Worm (Caenorhabditis elegans) whole organism, L2 larva: ENCODE measurements around the gene F22E5.22.

Experiments used
- dmd-4 ChIP-seq: sonication (generic microtip); optimal IDR thresholded peaks from 2 replicates; lab custom pipeline; 2017; ENCODE audit warnings: missing biosample characterization, missing genetic modification characterization
- lin-39 ChIP-seq: fragments of 150-350 bp; optimal IDR thresholded peaks from 2 replicates; lab custom pipeline; 2014; ENCODE audit warnings: missing biosample characterization, missing genetic modification reagents, missing genetic modification characterization
- nhr-237 ChIP-seq: fragments of 150-350 bp; optimal IDR thresholded peaks from 2 replicates; lab custom pipeline; 2014; ENCODE audit warnings: missing biosample characterization, missing genetic modification characterization
- skn-1 ChIP-seq: sonication (generic microtip); optimal IDR thresholded peaks from 2 replicates; lab custom pipeline; 2017; ENCODE audit warnings: missing biosample characterization, missing genetic modification characterization

DNA sequence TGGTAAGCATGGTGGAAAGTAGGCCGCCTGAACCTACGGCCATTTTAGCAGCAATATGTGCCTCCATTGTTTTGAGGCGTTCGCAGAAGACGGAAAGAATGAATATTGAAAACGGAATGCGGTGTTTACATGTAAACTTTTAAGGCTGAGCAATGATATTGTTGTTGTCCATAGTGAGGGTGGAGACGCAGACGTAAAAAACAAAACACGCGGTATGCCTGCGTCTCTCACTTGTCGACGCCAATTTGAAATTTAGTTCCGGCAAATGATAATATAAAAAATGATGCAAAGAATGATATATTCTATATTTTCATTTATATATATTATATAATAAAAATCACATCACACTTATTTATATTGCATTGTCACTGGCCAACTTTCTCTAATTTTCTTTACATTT is 42.2 kb downstream of the F22E5.22 start, which contains the start of gene Y47G7B.2:
- TF ChIP-seq dmd-4 (tag; lab: Kevin White, UChicago) (no peak), skn-1 (tag; lab: Kevin White, UChicago) (no peak), nhr-237 (tag; lab: Kevin White, UChicago) (no peak), lin-39 (tag; lab: Kevin White, UChicago) (no peak)
